Fruit fly (Drosophila melanogaster) whole organism, prepupa: Measurements from ENCODE around the gene CG1113.

Source experiments
- Blimp-1 ChIP-seq: fragments of 200-800 bp; sonication (Bioruptor generic); optimal IDR thresholded peaks from 3 replicates; lab custom pipeline; 2017; ENCODE audit warnings: missing biosample characterization, missing genetic modification characterization, mild to moderate bottlenecking, moderate library complexity, missing genetic modification reagents
- CG10669 ChIP-seq: fragments of 200-800 bp; sonication (Bioruptor generic); optimal IDR thresholded peaks from 3 replicates; lab custom pipeline; 2018; ENCODE audit warnings: missing biosample characterization, mild to moderate bottlenecking, missing genetic modification characterization, moderate library complexity
- CG11762 ChIP-seq: fragments of 200-800 bp; sonication (Bioruptor generic); optimal IDR thresholded peaks from 3 replicates; lab custom pipeline; 2016; ENCODE audit warnings: missing biosample characterization, missing genetic modification characterization; ENCODE audit not compliant: insufficient read depth
- CG1621 ChIP-seq: fragments of 200-800 bp; sonication (Bioruptor generic); optimal IDR thresholded peaks from 3 replicates; lab custom pipeline; 2018; ENCODE audit warnings: missing biosample characterization, mild to moderate bottlenecking, missing genetic modification characterization
- CG16779 ChIP-seq: fragments of 200-800 bp; sonication (Bioruptor generic); optimal IDR thresholded peaks from 3 replicates; lab custom pipeline; 2017; ENCODE audit warnings: missing biosample characterization, mild to moderate bottlenecking, missing genetic modification characterization
- CG3032 ChIP-seq: fragments of 200-800 bp; optimal IDR thresholded peaks from 2 replicates; lab custom pipeline; 2019; ENCODE audit warnings: missing biosample characterization, mild to moderate bottlenecking, missing genetic modification characterization, moderate library complexity
- CG31627 ChIP-seq: fragments of 200-800 bp; sonication (Bioruptor generic); optimal IDR thresholded peaks from 3 replicates; lab custom pipeline; 2016; ENCODE audit warnings: missing biosample characterization, missing genetic modification characterization
- CG32006 ChIP-seq: fragments of 200-800 bp; sonication (Bioruptor generic); optimal IDR thresholded peaks from 3 replicates; lab custom pipeline; 2017; ENCODE audit warnings: missing biosample characterization, mild to moderate bottlenecking, missing genetic modification characterization
- CG34406 ChIP-seq: fragments of 200-800 bp; sonication (Bioruptor generic); optimal IDR thresholded peaks from 3 replicates; lab custom pipeline; 2016; ENCODE audit warnings: missing biosample characterization, missing genetic modification characterization
- CG4318 ChIP-seq: fragments of 200-800 bp; sonication (Bioruptor generic); optimal IDR thresholded peaks from 3 replicates; lab custom pipeline; 2017; ENCODE audit warnings: missing biosample characterization, mild to moderate bottlenecking, missing genetic modification characterization
- CG6163 ChIP-seq: fragments of 200-800 bp; sonication (Bioruptor generic); IDR thresholded peaks from 3 replicates; pipeline ENCODE4 v1.3.6; 2022; ENCODE audit warnings: missing biosample characterization, missing genetic modification characterization
- CG6792 ChIP-seq: fragments of 200-800 bp; sonication (Bioruptor generic); optimal IDR thresholded peaks from 3 replicates; lab custom pipeline; 2016; ENCODE audit warnings: missing biosample characterization, missing genetic modification characterization
- CG6854 ChIP-seq: fragments of 200-800 bp; sonication (Bioruptor generic); optimal IDR thresholded peaks from 2 replicates; lab custom pipeline; 2017; ENCODE audit warnings: missing biosample characterization, mild to moderate bottlenecking, missing genetic modification characterization
- CG7368 ChIP-seq: fragments of 200-800 bp; sonication (Bioruptor generic); optimal IDR thresholded peaks from 3 replicates; lab custom pipeline; 2016; ENCODE audit warnings: missing biosample characterization, missing genetic modification characterization
- CG8119 ChIP-seq: fragments of 200-800 bp; sonication (Bioruptor generic); IDR thresholded peaks from 3 replicates; pipeline ENCODE4 v1.3.6; 2022; ENCODE audit warnings: missing biosample characterization, missing genetic modification characterization
- CG8319 ChIP-seq: fragments of 200-800 bp; sonication (Bioruptor generic); optimal IDR thresholded peaks from 3 replicates; lab custom pipeline; 2016; ENCODE audit warnings: missing biosample characterization, missing genetic modification characterization
- CG8632 ChIP-seq: fragments of 200-800 bp; sonication (Bioruptor generic); optimal IDR thresholded peaks from 3 replicates; lab custom pipeline; 2016; ENCODE audit warnings: missing biosample characterization, missing genetic modification characterization
- CG9139 ChIP-seq: fragments of 200-800 bp; sonication (Bioruptor generic); optimal IDR thresholded peaks from 3 replicates; lab custom pipeline; 2017; ENCODE audit warnings: missing biosample characterization, mild to moderate bottlenecking, missing genetic modification characterization
- Eip75B ChIP-seq: fragments of 200-800 bp; sonication (Bioruptor generic); optimal IDR thresholded peaks from 3 replicates; lab custom pipeline; 2016; ENCODE audit warnings: missing biosample characterization, missing genetic modification characterization
- Eip78C ChIP-seq: fragments of 200-800 bp; sonication (Bioruptor generic); peaks from one replicate; lab custom pipeline; 2016; ENCODE audit warnings: missing biosample characterization, missing genetic modification characterization
- Eip93F ChIP-seq: fragments of 200-800 bp; sonication (Bioruptor generic); optimal IDR thresholded peaks from 2 replicates; lab custom pipeline; 2016; ENCODE audit warnings: missing biosample characterization, mild to moderate bottlenecking, missing genetic modification characterization
- Ets21C ChIP-seq: fragments of 200-800 bp; sonication (Bioruptor generic); optimal IDR thresholded peaks from 3 replicates; lab custom pipeline; 2016; ENCODE audit warnings: missing biosample characterization, missing genetic modification characterization
- Ets96B ChIP-seq: fragments of 200-800 bp; optimal IDR thresholded peaks from 2 replicates; lab custom pipeline; 2019; ENCODE audit warnings: missing biosample characterization, mild to moderate bottlenecking, missing genetic modification characterization, moderate library complexity
- Gug ChIP-seq: fragments of 200-800 bp; sonication (Bioruptor generic); IDR thresholded peaks from 2 replicates; pipeline ENCODE4 v1.3.6; 2022; ENCODE audit warnings: missing biosample characterization, missing genetic modification characterization
- Hr38 ChIP-seq: sonication (Bioruptor generic); optimal IDR thresholded peaks from 2 replicates; lab custom pipeline; 2016; ENCODE audit warnings: missing biosample characterization, missing genetic modification characterization
- Hr39 ChIP-seq: fragments of 200-800 bp; sonication (Bioruptor generic); optimal IDR thresholded peaks from 2 replicates; lab custom pipeline; 2016; ENCODE audit warnings: missing biosample characterization, missing genetic modification characterization
- Hr4 ChIP-seq: fragments of 200-800 bp; sonication (Bioruptor generic); optimal IDR thresholded peaks from 3 replicates; lab custom pipeline; 2016; ENCODE audit warnings: missing biosample characterization, missing genetic modification characterization
- Lpt ChIP-seq: fragments of 200-800 bp; sonication (Bioruptor generic); optimal IDR thresholded peaks from 3 replicates; lab custom pipeline; 2016; ENCODE audit warnings: missing biosample characterization, missing genetic modification characterization
- OdsH ChIP-seq: fragments of 200-800 bp; sonication (Bioruptor generic); optimal IDR thresholded peaks from 3 replicates; lab custom pipeline; 2016; ENCODE audit warnings: missing biosample characterization, missing genetic modification characterization
- Smox ChIP-seq: fragments of 200-800 bp; sonication (Bioruptor generic); optimal IDR thresholded peaks from 3 replicates; lab custom pipeline; 2016; ENCODE audit warnings: missing biosample characterization, missing genetic modification characterization
- Sox102F ChIP-seq: fragments of 200-800 bp; sonication (Bioruptor generic); optimal IDR thresholded peaks from 2 replicates; lab custom pipeline; 2016; ENCODE audit warnings: missing biosample characterization, mild to moderate bottlenecking, missing genetic modification characterization
- Sox14 ChIP-seq: fragments of 200-800 bp; sonication (Bioruptor generic); optimal IDR thresholded peaks from 3 replicates; lab custom pipeline; 2016; ENCODE audit warnings: missing biosample characterization, missing genetic modification characterization
- achi ChIP-seq: fragments of 200-800 bp; sonication (Bioruptor generic); optimal IDR thresholded peaks from 3 replicates; lab custom pipeline; 2016; ENCODE audit warnings: missing biosample characterization, missing genetic modification characterization
- acj6 ChIP-seq: fragments of 200-800 bp; sonication (Bioruptor generic); optimal IDR thresholded peaks from 3 replicates; lab custom pipeline; 2016; ENCODE audit warnings: missing biosample characterization, missing genetic modification characterization
- cyc ChIP-seq: fragments of 200-800 bp; sonication (Bioruptor generic); optimal IDR thresholded peaks from 3 replicates; lab custom pipeline; 2016; ENCODE audit warnings: missing biosample characterization, missing genetic modification characterization
- dac ChIP-seq: fragments of 200-800 bp; sonication (Bioruptor generic); optimal IDR thresholded peaks from 2 replicates; lab custom pipeline; 2017; ENCODE audit warnings: missing biosample characterization, mild to moderate bottlenecking, missing genetic modification characterization
- dsx ChIP-seq: fragments of 200-800 bp; optimal IDR thresholded peaks from 3 replicates; lab custom pipeline; 2019; ENCODE audit warnings: missing biosample characterization, mild to moderate bottlenecking, missing genetic modification characterization, moderate library complexity; ENCODE audit not compliant: poor library complexity, severe bottlenecking
- eg ChIP-seq: fragments of 200-800 bp; sonication (Bioruptor generic); IDR thresholded peaks from 3 replicates; pipeline ENCODE4 v1.3.6; 2022; ENCODE audit warnings: missing biosample characterization, missing genetic modification characterization
- esn ChIP-seq: fragments of 200-800 bp; sonication (Bioruptor generic); optimal IDR thresholded peaks from 2 replicates; lab custom pipeline; 2016; ENCODE audit warnings: missing biosample characterization, mild to moderate bottlenecking, missing genetic modification characterization, moderate library complexity
- fd59A ChIP-seq: fragments of 200-800 bp; sonication (Bioruptor generic); optimal IDR thresholded peaks from 2 replicates; lab custom pipeline; 2017; ENCODE audit warnings: missing biosample characterization, mild to moderate bottlenecking, missing genetic modification characterization, missing genetic modification reagents
- fd85E ChIP-seq: fragments of 200-800 bp; sonication (Bioruptor generic); optimal IDR thresholded peaks from 3 replicates; lab custom pipeline; 2016; ENCODE audit warnings: missing biosample characterization, missing genetic modification characterization
- fkh ChIP-seq: fragments of 200-800 bp; sonication (Bioruptor generic); optimal IDR thresholded peaks from 3 replicates; lab custom pipeline; 2017; ENCODE audit warnings: missing biosample characterization, mild to moderate bottlenecking, missing genetic modification characterization, moderate library complexity
- lz ChIP-seq: fragments of 200-800 bp; sonication (Bioruptor generic); optimal IDR thresholded peaks from 3 replicates; lab custom pipeline; 2016; ENCODE audit warnings: missing biosample characterization, missing genetic modification characterization
- net ChIP-seq: fragments of 200-800 bp; sonication (Bioruptor generic); optimal IDR thresholded peaks from 3 replicates; lab custom pipeline; 2016; ENCODE audit warnings: missing biosample characterization, missing genetic modification characterization
- pdm3 ChIP-seq: fragments of 200-800 bp; sonication (Bioruptor generic); optimal IDR thresholded peaks from 3 replicates; lab custom pipeline; 2016; ENCODE audit warnings: missing biosample characterization, missing genetic modification characterization
- spab ChIP-seq: fragments of 200-800 bp; sonication (Bioruptor generic); optimal IDR thresholded peaks from 2 replicates; lab custom pipeline; 2017; ENCODE audit warnings: missing biosample characterization, mild to moderate bottlenecking, missing genetic modification characterization, missing genetic modification reagents
- svp ChIP-seq: fragments of 200-800 bp; sonication (Bioruptor generic); peaks from one replicate; lab custom pipeline; 2016; ENCODE audit warnings: missing biosample characterization, missing genetic modification characterization
- topi ChIP-seq: fragments of 200-800 bp; sonication (Bioruptor generic); optimal IDR thresholded peaks from 3 replicates; lab custom pipeline; 2016; ENCODE audit warnings: missing biosample characterization, missing genetic modification characterization
- vri ChIP-seq: fragments of 200-800 bp; sonication (Bioruptor generic); optimal IDR thresholded peaks from 3 replicates; lab custom pipeline; 2016; ENCODE audit warnings: missing biosample characterization, mild to moderate bottlenecking, missing genetic modification characterization

CG1113 gene

DNA sequence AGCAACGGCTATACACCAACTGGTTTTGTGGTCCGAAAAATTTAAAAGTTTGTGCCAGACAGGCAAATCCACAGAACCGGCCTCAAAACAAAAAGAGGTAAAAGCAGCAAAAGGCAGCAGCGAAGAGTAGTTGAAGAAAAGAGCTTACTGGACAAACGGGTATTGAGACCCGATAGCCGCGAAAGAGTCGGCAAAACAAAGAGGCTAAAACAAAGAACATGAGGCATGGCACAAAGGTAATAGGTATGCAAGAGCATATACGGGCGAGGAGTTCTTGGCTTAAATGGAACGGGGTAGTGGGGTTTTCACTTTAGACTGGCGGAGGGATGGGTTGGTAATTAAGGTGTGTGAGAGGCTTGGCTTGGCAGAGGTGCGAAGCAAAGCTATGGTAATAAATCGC lies 28.1 kb downstream of the CG1113 start (continued):
- TF ChIP-seq CG16779 (tag; lab: Kevin White, UChicago) (no peak), vri (GFP tag; lab: Kevin White, UChicago) (peak; percentile 51), achi (GFP tag; lab: Kevin White, UChicago) (no peak), Hr4 (GFP tag; lab: Kevin White, UChicago) (no peak), Eip93F (peak; percentile 15), CG6792 (no peak), lz (peak; percentile 26)
- TF ChIP-seq, all 60 proteins: peak for 30

DNA sequence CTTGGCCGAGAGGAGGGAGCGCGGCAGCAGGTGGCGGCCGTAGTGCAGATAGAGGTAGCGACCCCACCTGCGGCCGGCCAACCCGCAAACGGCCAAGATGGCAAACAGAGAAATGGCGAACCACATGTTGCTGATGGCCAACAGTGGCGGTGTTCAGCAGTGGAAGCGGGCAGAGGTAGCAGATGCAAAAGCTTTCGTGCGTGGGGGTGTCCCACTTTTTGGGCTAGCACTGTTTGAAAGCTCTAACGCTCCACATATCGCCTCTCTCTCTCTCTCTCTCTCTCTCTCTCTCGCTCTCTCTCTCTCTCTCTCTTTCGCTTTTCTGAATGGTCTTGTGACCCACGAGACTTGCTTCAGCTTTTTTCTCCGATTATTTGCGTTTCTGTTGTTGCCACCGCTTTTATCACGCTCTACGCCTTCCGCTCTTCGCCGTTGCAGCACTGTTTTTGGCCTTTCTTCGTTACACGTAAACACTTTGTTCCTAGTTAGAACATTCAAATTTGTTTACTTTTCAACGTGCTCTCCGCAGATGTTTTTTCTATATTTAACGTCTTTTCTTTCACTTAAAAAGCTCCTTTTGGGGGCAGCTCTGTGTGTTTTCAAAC lies 29.9 kb downstream of the CG1113 start:
- TF ChIP-seq Ets96B (no peak), CG6163 (GFP tag; lab: Robert Waterston, UW) (peak; percentile 79), lz (peak; percentile 28), Eip78C (GFP tag; lab: Kevin White, UChicago) (peak; percentile 39), Hr38 (GFP tag; lab: Kevin White, UChicago) (no peak), CG3032 (tag; lab: Kevin White, UChicago) (no peak), cyc (no peak), eg (GFP tag; lab: Robert Waterston, UW) (peak; percentile 49; the same call in 2 of the 3 replicates), svp (GFP tag; lab: Kevin White, UChicago) (peak; percentile 76), CG9139 (GFP tag; lab: Kevin White, UChicago) (no peak), CG8319 (GFP tag; lab: Kevin White, UChicago) (no peak), OdsH (GFP tag; lab: Kevin White, UChicago) (no peak), CG10669 (GFP tag; lab: Kevin White, UChicago) (no peak), esn (peak; percentile 6), Sox102F (GFP tag; lab: Kevin White, UChicago) (peak; percentile 46), Smox (GFP tag; lab: Kevin White, UChicago) (peak; percentile 3), Blimp-1 (GFP tag; lab: Kevin White, UChicago) (no peak), Gug (no peak), Ets21C (GFP tag; lab: Kevin White, UChicago) (no peak), Eip75B (GFP tag; lab: Kevin White, UChicago) (peak; percentile 2), CG6792 (no peak), Sox14 (GFP tag; lab: Kevin White, UChicago) (no peak), vri (GFP tag; lab: Kevin White, UChicago) (no peak), CG1621 (tag; lab: Kevin White, UChicago) (no peak), CG4318 (GFP tag; lab: Kevin White, UChicago) (no peak), dsx (GFP tag; lab: Kevin White, UChicago) (no peak), achi (GFP tag; lab: Kevin White, UChicago) (no peak), dac (GFP tag; lab: Kevin White, UChicago) (no peak), fd85E (GFP tag; lab: Kevin White, UChicago) (no peak), acj6 (GFP tag; lab: Kevin White, UChicago) (no peak), pdm3 (GFP tag; lab: Kevin White, UChicago) (no peak), topi (GFP tag; lab: Kevin White, UChicago) (peak; percentile 16), fkh (GFP tag; lab: Kevin White, UChicago) (no peak), CG6854 (GFP tag; lab: Kevin White, UChicago) (peak; percentile 8), spab (GFP tag; lab: Kevin White, UChicago) (no peak), CG8119 (GFP tag; lab: Robert Waterston, UW) (peak; percentile 30; the same call in 1 of the 3 replicates), fd59A (GFP tag; lab: Kevin White, UChicago) (no peak), CG32006 (GFP tag; lab: Kevin White, UChicago) (no peak), CG8632 (GFP tag; lab: Kevin White, UChicago) (peak; percentile 6), net (peak; percentile 9), Lpt (peak; percentile 9), CG11762 (peak; percentile 27), Hr4 (GFP tag; lab: Kevin White, UChicago) (peak; percentile 7), CG7368 (GFP tag; lab: Kevin White, UChicago) (peak; percentile 20), CG31627 (GFP tag; lab: Kevin White, UChicago) (peak; percentile 26), CG16779 (tag; lab: Kevin White, UChicago) (no peak), Hr39 (GFP tag; lab: Kevin White, UChicago) (peak; percentile 31), CG34406 (peak; percentile 18)
